Fruit fly (Drosophila melanogaster) whole organism, embryonic: ENCODE data around the gene dpr7.

Source experiments
- Ada2b ChIP-seq: fragments of 200-800 bp; sonication (Bioruptor generic); IDR thresholded peaks from 2 replicates; pipeline ENCODE4 v1.3.6; 2022; ENCODE audit warnings: missing biosample characterization, missing genetic modification characterization
- Aef1 ChIP-seq: fragments of 200-800 bp; sonication (Bioruptor generic); IDR thresholded peaks from 3 replicates; pipeline ENCODE4 v1.3.6; 2022; ENCODE audit warnings: missing biosample characterization, missing genetic modification characterization
- B-H1 ChIP-seq: fragments of 200-800 bp; sonication (Bioruptor generic); IDR thresholded peaks from 3 replicates; pipeline ENCODE4 v1.3.6; 2022; ENCODE audit warnings: missing biosample characterization, missing genetic modification characterization
- Blimp-1 ChIP-seq: fragments of 200-800 bp; sonication (Bioruptor generic); optimal IDR thresholded peaks from 3 replicates; lab custom pipeline; 2018; ENCODE audit warnings: missing biosample characterization, missing genetic modification characterization, mild to moderate bottlenecking, moderate library complexity, missing genetic modification reagents
- CG11723 ChIP-seq: fragments of 200-800 bp; sonication (Bioruptor generic); optimal IDR thresholded peaks from 2 replicates; lab custom pipeline; 2017; ENCODE audit warnings: missing biosample characterization, mild to moderate bottlenecking, missing genetic modification characterization
- CG15011 ChIP-seq: fragments of 200-800 bp; sonication (Bioruptor generic); optimal IDR thresholded peaks from 3 replicates; lab custom pipeline; 2018; ENCODE audit warnings: missing biosample characterization, mild to moderate bottlenecking, missing genetic modification characterization
- CG1602 ChIP-seq: fragments of 200-800 bp; sonication (Bioruptor generic); optimal IDR thresholded peaks from 3 replicates; lab custom pipeline; 2016; ENCODE audit warnings: missing biosample characterization, missing genetic modification characterization
- CG16815 ChIP-seq: fragments of 200-800 bp; sonication (Bioruptor generic); optimal IDR thresholded peaks from 3 replicates; lab custom pipeline; 2017; ENCODE audit warnings: missing biosample characterization, mild to moderate bottlenecking, missing genetic modification characterization
- CG17361 ChIP-seq: fragments of 200-800 bp; sonication (Bioruptor generic); IDR thresholded peaks from 3 replicates; pipeline ENCODE4 v1.3.6; 2022; ENCODE audit warnings: missing biosample characterization, missing genetic modification characterization
- CG17568 ChIP-seq: fragments of 200-800 bp; sonication (Bioruptor generic); optimal IDR thresholded peaks from 2 replicates; lab custom pipeline; 2018; ENCODE audit warnings: missing biosample characterization, mild to moderate bottlenecking, missing genetic modification characterization, moderate library complexity
- CG2199 ChIP-seq: fragments of 200-800 bp; sonication (Bioruptor generic); IDR thresholded peaks from 3 replicates; pipeline ENCODE4 v1.3.6; 2022; ENCODE audit warnings: missing biosample characterization, missing genetic modification characterization
- CG2202 ChIP-seq: fragments of 200-800 bp; sonication (Bioruptor generic); optimal IDR thresholded peaks from 2 replicates; lab custom pipeline; 2018; ENCODE audit warnings: missing biosample characterization, mild to moderate bottlenecking, missing genetic modification characterization
- CG30020 ChIP-seq: fragments of 200-800 bp; optimal IDR thresholded peaks from 2 replicates; lab custom pipeline; 2019; ENCODE audit warnings: missing biosample characterization, mild to moderate bottlenecking, missing genetic modification characterization, moderate library complexity
- CG30403 ChIP-seq: fragments of 200-800 bp; sonication (Bioruptor generic); optimal IDR thresholded peaks from 3 replicates; lab custom pipeline; 2016; ENCODE audit warnings: missing biosample characterization, missing genetic modification characterization
- CG31224 ChIP-seq: fragments of 200-800 bp; sonication (Bioruptor generic); IDR thresholded peaks from 2 replicates; pipeline ENCODE4 v1.3.6; 2022; ENCODE audit warnings: missing biosample characterization, missing genetic modification characterization
- CG33557 ChIP-seq: fragments of 200-800 bp; sonication (Bioruptor generic); optimal IDR thresholded peaks from 2 replicates; lab custom pipeline; 2019; ENCODE audit warnings: missing biosample characterization, mild to moderate bottlenecking, missing genetic modification characterization, moderate library complexity
- CG4328 ChIP-seq: fragments of 200-800 bp; sonication (Bioruptor generic); optimal IDR thresholded peaks from 3 replicates; lab custom pipeline; 2017; ENCODE audit warnings: missing biosample characterization, missing genetic modification reagents, missing genetic modification characterization
- CG5180 ChIP-seq: fragments of 200-800 bp; sonication (Bioruptor generic); optimal IDR thresholded peaks from 3 replicates; lab custom pipeline; 2017; ENCODE audit warnings: missing biosample characterization, missing genetic modification characterization, mild to moderate bottlenecking, moderate library complexity, missing genetic modification reagents
- CG9609 ChIP-seq: fragments of 200-800 bp; sonication (Bioruptor generic); optimal IDR thresholded peaks from 3 replicates; lab custom pipeline; 2016; ENCODE audit warnings: missing biosample characterization, missing genetic modification characterization
- CrebB ChIP-seq: fragments of 200-800 bp; sonication (Bioruptor generic); optimal IDR thresholded peaks from 3 replicates; lab custom pipeline; 2018; ENCODE audit warnings: missing biosample characterization, mild to moderate bottlenecking, missing genetic modification characterization
- D ChIP-seq, 2 experiments: fragments of 200-800 bp in 1 of 2; fragments of >200 bp in 1 of 2; sonication (Bioruptor generic) in 1 of 2; optimal IDR thresholded peaks; 2 replicates in 1 of 2; 3 replicates in 1 of 2; lab custom pipeline; 2017; ENCODE audit warnings: mild to moderate bottlenecking in 1 of 2, missing biosample characterization in 1 of 2, missing genetic modification characterization in 1 of 2, missing genetic modification reagents in 1 of 2
- Ets65A ChIP-seq: fragments of 200-800 bp; sonication (Bioruptor generic); peaks from one replicate; lab custom pipeline; 2016; ENCODE audit warnings: missing biosample characterization, missing genetic modification characterization
- Fer1 ChIP-seq: fragments of 200-800 bp; sonication (Bioruptor generic); optimal IDR thresholded peaks from 2 replicates; lab custom pipeline; 2017; ENCODE audit warnings: missing biosample characterization, mild to moderate bottlenecking, missing genetic modification characterization
- H15 ChIP-seq: fragments of 200-800 bp; sonication (Bioruptor generic); IDR thresholded peaks from 3 replicates; pipeline ENCODE4 v1.3.6; 2022; ENCODE audit warnings: missing biosample characterization, missing genetic modification characterization
- HLH54F ChIP-seq: fragments of 200-800 bp; sonication (Bioruptor generic); optimal IDR thresholded peaks from 3 replicates; lab custom pipeline; 2016; ENCODE audit warnings: missing biosample characterization, missing genetic modification characterization
- HmgD ChIP-seq: fragments of 200-800 bp; sonication (Bioruptor generic); optimal IDR thresholded peaks from 3 replicates; lab custom pipeline; 2016; ENCODE audit warnings: missing biosample characterization, missing genetic modification characterization
- Lhr ChIP-seq: fragments of 200-800 bp; sonication (Bioruptor generic); optimal IDR thresholded peaks from 3 replicates; lab custom pipeline; 2017; ENCODE audit warnings: mild to moderate bottlenecking, missing biosample characterization, missing genetic modification reagents, missing genetic modification characterization
- Lim3 ChIP-seq: fragments of 200-800 bp; sonication (Bioruptor generic); IDR thresholded peaks from 2 replicates; pipeline ENCODE4 v1.3.6; 2022; ENCODE audit warnings: missing biosample characterization, missing genetic modification characterization
- Lpt ChIP-seq: fragments of >200 bp; optimal IDR thresholded peaks from 2 replicates; lab custom pipeline; 2018; ENCODE audit warnings: missing biosample characterization, missing genetic modification characterization
- Mad ChIP-seq: fragments of 200-800 bp; sonication (Bioruptor generic); optimal IDR thresholded peaks from 2 replicates; lab custom pipeline; 2016; ENCODE audit warnings: missing biosample characterization, missing genetic modification characterization
- Myb ChIP-seq: fragments of 200-800 bp; sonication (Bioruptor generic); optimal IDR thresholded peaks from 2 replicates; lab custom pipeline; 2016; ENCODE audit warnings: missing biosample characterization, missing genetic modification characterization
- NC2α ChIP-seq: fragments of 200-800 bp; sonication (Bioruptor generic); optimal IDR thresholded peaks from 2 replicates; lab custom pipeline; 2016; ENCODE audit warnings: missing biosample characterization, missing genetic modification characterization
- Sry-β ChIP-seq: fragments of 200-800 bp; sonication (Bioruptor generic); optimal IDR thresholded peaks from 2 replicates; lab custom pipeline; 2018; ENCODE audit warnings: missing biosample characterization, mild to moderate bottlenecking, missing genetic modification characterization, moderate library complexity
- Stat92E ChIP-seq, 3 experiments: fragments of >200 bp in 2 of 3; fragments of 200-800 bp in 1 of 3; sonication (Bioruptor generic) in 1 of 3; optimal IDR thresholded peaks; 2 replicates each; lab custom pipeline; 2017 to 2019; ENCODE audit warnings: missing biosample characterization in 3 of 3, missing genetic modification characterization in 3 of 3, mild to moderate bottlenecking in 1 of 3, moderate library complexity in 1 of 3
- Vsx1 ChIP-seq: fragments of 200-800 bp; sonication (Bioruptor generic); optimal IDR thresholded peaks from 2 replicates; lab custom pipeline; 2017; ENCODE audit warnings: missing biosample characterization, mild to moderate bottlenecking, missing genetic modification characterization, missing genetic modification reagents
- bab2 ChIP-seq: fragments of 200-800 bp; sonication (Bioruptor generic); optimal IDR thresholded peaks from 2 replicates; lab custom pipeline; 2016; ENCODE audit warnings: missing biosample characterization, missing genetic modification characterization
- caup ChIP-seq: fragments of 200-800 bp; sonication (Bioruptor generic); optimal IDR thresholded peaks from 3 replicates; lab custom pipeline; 2017; ENCODE audit warnings: missing biosample characterization, mild to moderate bottlenecking, missing genetic modification characterization, moderate library complexity; ENCODE audit not compliant: severe bottlenecking
- crp ChIP-seq, 2 experiments: fragments of 200-800 bp; sonication (Bioruptor generic); optimal IDR thresholded peaks; 2 replicates in 1 of 2; 3 replicates in 1 of 2; lab custom pipeline; 2017; ENCODE audit warnings: missing biosample characterization in 2 of 2, missing genetic modification characterization in 2 of 2, mild to moderate bottlenecking in 1 of 2, moderate library complexity in 1 of 2
- gce ChIP-seq: fragments of 200-800 bp; sonication (Bioruptor generic); IDR thresholded peaks from 3 replicates; pipeline ENCODE4 v1.3.6; 2022; ENCODE audit warnings: missing biosample characterization, missing genetic modification characterization
- gsb-n ChIP-seq: fragments of 200-800 bp; sonication (Bioruptor generic); optimal IDR thresholded peaks from 3 replicates; lab custom pipeline; 2018; ENCODE audit warnings: missing biosample characterization, mild to moderate bottlenecking, missing genetic modification characterization
- knrl ChIP-seq: fragments of 200-800 bp; sonication (Bioruptor generic); IDR thresholded peaks from 3 replicates; pipeline ENCODE4 v1.3.6; 2022; ENCODE audit warnings: missing biosample characterization, missing genetic modification characterization; ENCODE audit not compliant: partially characterized antibody
- luna ChIP-seq: fragments of 200-800 bp; sonication (Bioruptor generic); optimal IDR thresholded peaks from 2 replicates; lab custom pipeline; 2016; ENCODE audit warnings: missing biosample characterization, missing genetic modification characterization
- nerfin-1 ChIP-seq: fragments of 200-800 bp; sonication (Bioruptor generic); optimal IDR thresholded peaks from 3 replicates; lab custom pipeline; 2019; ENCODE audit warnings: missing biosample characterization, mild to moderate bottlenecking, missing genetic modification characterization, moderate library complexity
- phol ChIP-seq: fragments of 200-800 bp; sonication (Bioruptor generic); optimal IDR thresholded peaks from 3 replicates; lab custom pipeline; 2018; ENCODE audit warnings: missing biosample characterization, mild to moderate bottlenecking, missing genetic modification characterization, moderate library complexity
- prd ChIP-seq, 3 experiments: fragments of >200 bp in 2 of 3; fragments of 200-800 bp in 1 of 3; sonication (Bioruptor generic) in 1 of 3; optimal IDR thresholded peaks in 2 of 3; IDR thresholded peaks in 1 of 3; 2 replicates in 2 of 3; 3 replicates in 1 of 3; pipeline versions ENCODE4 v1.3.6 to Lab custom; 2017 to 2022; ENCODE audit warnings: missing biosample characterization in 1 of 3, missing genetic modification characterization in 1 of 3
- sob ChIP-seq: fragments of 200-800 bp; sonication (Bioruptor generic); IDR thresholded peaks from 2 replicates; pipeline ENCODE4 v1.3.6; 2022; ENCODE audit warnings: missing biosample characterization, missing genetic modification characterization
- wek ChIP-seq: fragments of 200-800 bp; sonication (Bioruptor generic); optimal IDR thresholded peaks from 3 replicates; lab custom pipeline; 2018; ENCODE audit warnings: missing biosample characterization, mild to moderate bottlenecking, missing genetic modification characterization, moderate library complexity
- wor ChIP-seq: fragments of 200-800 bp; sonication (Bioruptor generic); IDR thresholded peaks from 2 replicates; pipeline ENCODE4 v1.3.6; 2022; ENCODE audit warnings: missing biosample characterization, missing genetic modification characterization
- z ChIP-seq: fragments of 200-800 bp; sonication (Bioruptor generic); IDR thresholded peaks from 3 replicates; pipeline ENCODE4 v1.3.6; 2022; ENCODE audit warnings: missing biosample characterization, missing genetic modification characterization

The dpr7 gene

DNA sequence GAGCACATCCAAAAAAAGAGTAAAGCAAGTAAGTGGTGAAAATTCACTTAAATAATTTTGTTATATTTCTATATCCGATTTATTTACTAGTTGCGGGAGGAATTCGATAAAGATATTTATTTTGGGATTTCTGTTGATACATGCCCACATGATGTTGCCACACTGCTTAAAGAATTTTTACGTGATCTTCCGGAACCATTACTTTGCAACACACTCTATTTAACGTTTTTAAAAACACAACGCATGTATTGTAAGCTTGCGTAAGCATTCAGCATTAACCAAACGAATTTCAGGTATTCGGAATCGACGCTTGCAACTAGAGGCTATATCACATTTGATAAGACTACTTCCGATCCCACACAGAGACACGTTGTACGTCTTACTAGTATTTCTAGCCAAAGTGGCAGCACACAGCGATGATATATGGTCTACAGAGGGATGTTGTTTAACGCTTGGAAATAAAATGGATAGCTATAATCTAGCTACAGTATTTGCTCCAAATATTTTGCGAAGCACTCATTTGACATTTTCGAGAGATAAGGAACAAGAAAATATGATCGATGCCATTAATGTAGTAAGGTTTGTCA lies 8.4 kb upstream of the dpr7 start (continued):
- no peak for TF ChIP-seq sob (GFP tag; lab: Robert Waterston, UW)
- TF ChIP-seq CG16815 (GFP tag; lab: Kevin White, UChicago), result no peak
- TF ChIP-seq luna, result no peak
- TF ChIP-seq CG4328, result no peak
- peak; percentile 71 for TF ChIP-seq CG30020
- no peak for TF ChIP-seq crp (GFP tag; optimal IDR thresholded peaks at IDR 0.05; lab: Kevin White, UChicago)
- TF ChIP-seq CG1602 (GFP tag; lab: Kevin White, UChicago), result no peak
- no peak for TF ChIP-seq nerfin-1 (tag; lab: Kevin White, UChicago)
- no peak for TF ChIP-seq CG15011 (GFP tag; lab: Kevin White, UChicago)
- no peak for TF ChIP-seq Lhr
- no peak for TF ChIP-seq bab2 (GFP tag; lab: Kevin White, UChicago)
- no peak for TF ChIP-seq Fer1
- no peak for TF ChIP-seq D (optimal IDR thresholded peaks at IDR 0.05; lab: Kevin White, UChicago)
- TF ChIP-seq D (GFP tag; optimal IDR thresholded peaks at IDR 0.05; lab: Kevin White, UChicago), result no peak
- no peak for TF ChIP-seq H15 (GFP tag; lab: Robert Waterston, UW)
- no peak for TF ChIP-seq gce
- peak; percentile 89 for TF ChIP-seq Ets65A (GFP tag; lab: Kevin White, UChicago)
- no peak for TF ChIP-seq Ada2b (GFP tag; lab: Robert Waterston, UW)
- no peak for TF ChIP-seq HmgD
- TF ChIP-seq Myb, result no peak
- TF ChIP-seq Mad (GFP tag; lab: Kevin White, UChicago), result no peak
- TF ChIP-seq CG2202, result no peak
- no peak for TF ChIP-seq CG17361 (GFP tag; lab: Robert Waterston, UW)
- no peak for TF ChIP-seq CG33557 (GFP tag; lab: Kevin White, UChicago)
- TF ChIP-seq Blimp-1 (GFP tag; lab: Kevin White, UChicago), result no peak
- TF ChIP-seq CG5180 (GFP tag; lab: Kevin White, UChicago), result no peak
- TF ChIP-seq caup (GFP tag; lab: Kevin White, UChicago), result no peak
- no peak for TF ChIP-seq prd (optimal IDR thresholded peaks at IDR 0.05; lab: Kevin White, UChicago)
- no peak for TF ChIP-seq prd (GFP tag; IDR thresholded peaks at IDR 0.05; lab: Robert Waterston, UW)
- TF ChIP-seq CG2199 (GFP tag; lab: Robert Waterston, UW), result peak; percentile 92; the same call in 2 of the 3 replicates
- TF ChIP-seq Vsx1, result no peak
- no peak for TF ChIP-seq gsb-n (tag; lab: Kevin White, UChicago)
- TF ChIP-seq Stat92E (GFP tag; optimal IDR thresholded peaks at IDR 0.05; lab: Kevin White, UChicago), result no peak
- TF ChIP-seq knrl, result no peak
- TF ChIP-seq wek, result no peak
- TF ChIP-seq CG17568, result no peak
- no peak for TF ChIP-seq Lpt
- peak; percentile 2 for TF ChIP-seq CG11723 (GFP tag; lab: Kevin White, UChicago)
- peak; percentile 66 for TF ChIP-seq Sry-β (GFP tag; lab: Kevin White, UChicago)
- TF ChIP-seq CG31224 (GFP tag; lab: Robert Waterston, UW), result no peak
- TF ChIP-seq B-H1 (GFP tag; lab: Robert Waterston, UW), result no peak
- TF ChIP-seq wor (GFP tag; lab: Robert Waterston, UW), result no peak
- TF ChIP-seq HLH54F (GFP tag; lab: Kevin White, UChicago), result no peak
- no peak for TF ChIP-seq CG9609 (GFP tag; lab: Kevin White, UChicago)
- TF ChIP-seq CG30403 (GFP tag; lab: Kevin White, UChicago), result no peak
- no peak for TF ChIP-seq z (GFP tag; lab: Robert Waterston, UW)
- TF ChIP-seq phol, result no peak
- no peak for TF ChIP-seq NC2α (GFP tag; lab: Kevin White, UChicago)
- TF ChIP-seq CrebB (tag; lab: Kevin White, UChicago), result no peak
- TF ChIP-seq Aef1 (GFP tag; lab: Robert Waterston, UW), result no peak
- TF ChIP-seq Lim3 (GFP tag; lab: Robert Waterston, UW), result no peak
